Worm (Caenorhabditis elegans): ENCODE results near the gene F10G7.10.

The F10G7.10 gene

DNA sequence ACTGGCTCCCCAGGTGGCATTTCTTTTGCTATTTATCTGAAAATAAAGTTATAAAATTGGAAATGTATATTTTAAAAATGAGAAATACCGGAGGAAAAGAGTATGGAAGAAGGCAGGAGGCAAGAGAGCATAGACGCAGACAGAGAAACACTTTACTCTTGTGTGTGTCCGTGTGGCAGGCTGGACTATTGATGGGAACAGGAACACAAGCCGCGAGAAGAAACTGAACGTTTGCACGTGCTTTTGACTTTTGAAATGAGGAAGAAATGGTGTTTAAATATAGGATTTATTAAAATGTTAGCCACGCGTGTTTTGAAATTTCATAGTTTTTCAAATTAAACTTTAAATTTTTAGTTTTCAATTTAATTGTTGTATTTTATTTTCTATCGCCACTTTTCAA is at the start of gene F10G7.10:
Gene F10G7.10 (minus strand): TSS at position 145 of the 400 bp plus-strand sequence.
- peak; percentile 54 for TF ChIP-seq W03F9.2 (tag; optimal IDR thresholded peaks at IDR 0.05)
- no peak for TF ChIP-seq dao-5 (tag; optimal IDR thresholded peaks at IDR 0.05)
- TF ChIP-seq him-1 (tag; optimal IDR thresholded peaks at IDR 0.05): no peak

DNA sequence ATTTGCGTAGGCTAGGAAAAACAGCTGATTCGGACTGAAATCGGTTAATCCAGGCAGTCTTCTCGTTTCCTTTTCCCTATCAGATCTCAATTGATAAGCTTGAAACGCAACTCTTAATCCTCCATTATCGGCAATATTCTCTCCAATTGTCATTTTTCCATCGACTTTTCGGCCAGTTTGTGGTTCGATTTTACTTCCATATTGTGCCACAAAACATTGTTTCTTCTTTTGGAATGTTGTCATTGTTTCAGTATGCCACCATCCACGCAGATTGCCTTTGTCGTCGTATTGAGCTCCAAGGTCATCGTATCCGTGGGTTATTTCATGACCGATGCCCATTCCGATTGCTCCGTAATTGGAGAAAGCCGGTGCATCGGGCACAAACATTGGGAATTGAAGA is 49.7 kb upstream of the F10G7.10 start:
- TF ChIP-seq dao-5 (tag; optimal IDR thresholded peaks at IDR 0.05): no peak
- TF ChIP-seq him-1 (tag; optimal IDR thresholded peaks at IDR 0.05): no peak
- TF ChIP-seq W03F9.2 (tag; optimal IDR thresholded peaks at IDR 0.05): no peak

DNA sequence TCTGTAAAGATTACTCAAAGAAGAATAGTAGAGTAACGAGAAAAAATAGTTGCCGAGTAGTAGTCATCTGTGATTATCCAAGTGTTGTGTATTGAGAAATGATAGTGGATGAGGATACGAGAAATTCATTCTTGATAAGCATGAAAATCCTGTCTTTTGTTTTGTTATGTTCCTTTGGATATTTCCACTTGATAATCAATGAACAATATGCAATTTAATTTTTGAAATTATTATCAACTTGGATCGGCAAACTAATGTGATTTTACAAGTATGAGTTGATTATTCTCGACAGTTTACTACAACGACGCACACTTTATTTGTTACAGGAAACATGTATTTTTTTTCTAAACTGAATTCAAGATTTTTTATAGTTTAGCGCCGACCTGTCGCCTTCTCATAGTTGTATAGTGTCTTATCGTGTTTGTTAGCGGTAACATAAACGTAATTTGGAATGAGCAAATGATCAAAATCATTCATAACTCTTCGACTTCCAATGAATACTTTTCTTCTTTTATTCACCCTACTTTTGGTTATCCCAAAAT is 47.9 kb upstream of the F10G7.10 start, which contains the start of the genes F26G1.9 and F26G1.10:
Gene F26G1.9 (minus strand): TSS at position 101 of the 542 bp plus-strand sequence.
Gene F26G1.10 (plus strand): TSS at position 492 of the 542 bp plus-strand sequence.
- TF ChIP-seq him-1 (tag; optimal IDR thresholded peaks at IDR 0.05): no peak
- TF ChIP-seq dao-5 (tag; optimal IDR thresholded peaks at IDR 0.05): no peak
- no peak for TF ChIP-seq W03F9.2 (tag; optimal IDR thresholded peaks at IDR 0.05)

DNA sequence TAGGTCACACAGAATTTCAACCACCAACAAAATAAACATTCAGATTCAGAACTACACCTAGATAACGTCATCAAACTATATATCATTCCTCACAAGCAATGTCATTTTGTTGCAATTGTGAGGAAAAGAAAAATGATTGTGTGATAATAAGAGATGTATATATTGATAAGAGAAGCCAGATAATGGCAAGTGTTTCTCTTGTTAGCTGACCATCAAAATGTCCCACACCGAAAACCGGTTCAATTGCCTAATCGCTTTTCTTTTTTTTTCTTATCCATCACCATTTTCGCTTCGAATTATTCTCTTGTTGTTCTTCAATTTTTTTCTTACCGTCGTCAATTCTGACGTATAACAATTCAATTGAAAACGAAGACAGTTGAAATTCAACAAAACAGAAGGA is 46.4 kb upstream of the F10G7.10 start:
- TF ChIP-seq W03F9.2 (tag; optimal IDR thresholded peaks at IDR 0.05): no peak
- no peak for TF ChIP-seq him-1 (tag; optimal IDR thresholded peaks at IDR 0.05)

DNA sequence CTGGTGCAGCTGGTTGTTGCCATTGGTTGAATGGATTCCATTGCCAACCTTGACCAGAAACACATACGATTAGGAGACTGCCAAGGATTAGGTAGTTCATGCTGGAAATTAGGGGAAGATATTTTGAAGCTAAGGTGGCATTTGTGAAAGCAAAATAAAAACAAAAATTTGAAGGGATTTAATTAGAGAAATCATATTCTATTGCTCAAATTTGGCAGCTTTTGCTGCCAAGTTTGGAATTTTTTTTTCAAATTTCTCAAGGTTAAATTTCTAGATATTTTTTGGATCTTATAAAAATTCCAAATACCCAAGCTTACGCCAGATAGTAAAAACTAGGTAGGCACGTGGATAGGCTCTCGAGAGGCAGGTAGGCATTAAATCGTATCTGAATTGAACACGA is 45.2 kb upstream of the F10G7.10 start, which contains the start of gene F26G1.5:
Gene F26G1.5 (minus strand): TSS at position 101 of the 400 bp plus-strand sequence.
- TF ChIP-seq W03F9.2 (tag; optimal IDR thresholded peaks at IDR 0.05) (no peak), dao-5 (tag; optimal IDR thresholded peaks at IDR 0.05) (no peak), him-1 (tag; optimal IDR thresholded peaks at IDR 0.05) (no peak)

DNA sequence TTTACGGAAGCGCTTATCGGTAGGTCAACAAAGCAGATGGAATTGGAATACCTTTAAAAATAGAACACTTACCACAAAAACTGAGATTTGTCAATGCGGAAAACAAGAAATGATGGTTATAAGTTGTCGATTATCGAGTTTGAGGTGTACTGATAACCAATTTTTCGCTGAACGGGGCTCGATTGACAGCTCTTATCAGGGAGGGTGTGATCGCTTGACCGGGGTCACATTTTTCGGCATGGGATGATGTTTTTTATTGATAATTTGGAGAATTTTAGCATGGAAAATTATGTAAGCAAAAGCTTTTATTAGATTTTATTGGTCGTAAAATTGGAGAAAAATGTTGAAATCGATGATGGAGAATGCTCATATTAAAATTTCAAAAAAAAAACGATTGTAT is 43.8 kb upstream of the F10G7.10 start:
- no peak for TF ChIP-seq dao-5 (tag; optimal IDR thresholded peaks at IDR 0.05)
- no peak for TF ChIP-seq him-1 (tag; optimal IDR thresholded peaks at IDR 0.05)
- TF ChIP-seq W03F9.2 (tag; optimal IDR thresholded peaks at IDR 0.05): no peak

DNA sequence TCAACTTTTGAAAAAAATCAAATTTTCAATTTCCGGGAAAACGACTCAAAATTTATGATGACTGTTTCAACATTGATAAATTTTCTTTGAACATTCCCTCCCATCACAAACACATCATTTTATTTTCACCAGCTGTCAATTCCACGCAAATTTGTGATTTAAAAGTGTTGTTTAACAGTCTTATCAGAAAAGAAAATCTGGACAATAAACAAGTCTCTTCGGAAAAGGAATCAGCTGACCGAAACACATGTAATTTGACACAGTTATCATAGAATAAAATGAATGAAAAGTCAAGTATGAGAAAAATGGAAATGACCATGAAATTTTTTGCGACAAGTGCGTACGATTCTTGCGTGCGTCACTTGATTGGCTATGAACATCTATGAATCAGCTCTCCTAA is 43.0 kb upstream of the F10G7.10 start:
- TF ChIP-seq him-1 (tag; optimal IDR thresholded peaks at IDR 0.05) (no peak), dao-5 (tag; optimal IDR thresholded peaks at IDR 0.05) (no peak), W03F9.2 (tag; optimal IDR thresholded peaks at IDR 0.05) (no peak)

DNA sequence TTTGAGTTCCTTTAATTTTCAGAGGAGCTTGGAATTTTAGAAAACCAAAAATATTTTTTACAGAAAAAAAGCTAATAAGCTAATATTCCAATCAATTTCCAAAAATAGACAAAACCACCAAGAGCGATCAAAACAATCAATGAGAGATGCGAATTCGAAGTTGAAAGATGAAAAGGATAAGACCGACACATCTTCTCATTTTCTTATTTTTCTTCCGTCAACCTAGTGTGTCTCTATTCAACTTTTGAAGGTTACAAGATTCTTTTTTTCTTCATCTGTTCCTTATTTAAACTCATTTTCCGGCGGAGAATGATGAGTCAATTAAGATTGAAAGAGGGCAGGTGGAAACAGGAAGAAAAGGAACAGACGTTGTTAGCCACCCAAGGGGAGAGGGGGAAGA is 41.5 kb upstream of the F10G7.10 start:
- no peak for TF ChIP-seq W03F9.2 (tag; optimal IDR thresholded peaks at IDR 0.05)
- no peak for TF ChIP-seq dao-5 (tag; optimal IDR thresholded peaks at IDR 0.05)
- TF ChIP-seq him-1 (tag; optimal IDR thresholded peaks at IDR 0.05): no peak

DNA sequence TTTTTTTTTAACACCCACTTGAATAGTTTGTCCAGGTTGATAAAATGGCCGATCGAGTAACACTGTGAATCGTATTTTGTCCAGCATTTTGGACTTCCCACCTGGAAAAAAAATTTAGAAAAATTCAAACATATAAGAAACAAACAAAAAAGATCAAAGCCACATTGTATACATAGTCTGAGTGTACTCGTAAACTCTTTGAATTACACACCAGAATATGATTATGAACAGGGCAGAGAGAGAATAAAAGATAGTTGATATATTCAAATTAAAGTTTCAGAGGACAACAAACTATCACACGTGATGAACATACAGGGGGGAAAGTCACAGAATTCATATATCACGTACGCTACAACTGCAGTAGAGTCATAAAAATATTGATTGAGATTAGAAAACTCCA is 40.2 kb upstream of the F10G7.10 start, which contains the start of gene ttm-2:
Gene ttm-2 (minus strand): TSS at position 101 of the 400 bp plus-strand sequence.
- TF ChIP-seq dao-5 (tag; optimal IDR thresholded peaks at IDR 0.05) (no peak), W03F9.2 (tag; optimal IDR thresholded peaks at IDR 0.05) (no peak), him-1 (tag; optimal IDR thresholded peaks at IDR 0.05) (no peak)

DNA sequence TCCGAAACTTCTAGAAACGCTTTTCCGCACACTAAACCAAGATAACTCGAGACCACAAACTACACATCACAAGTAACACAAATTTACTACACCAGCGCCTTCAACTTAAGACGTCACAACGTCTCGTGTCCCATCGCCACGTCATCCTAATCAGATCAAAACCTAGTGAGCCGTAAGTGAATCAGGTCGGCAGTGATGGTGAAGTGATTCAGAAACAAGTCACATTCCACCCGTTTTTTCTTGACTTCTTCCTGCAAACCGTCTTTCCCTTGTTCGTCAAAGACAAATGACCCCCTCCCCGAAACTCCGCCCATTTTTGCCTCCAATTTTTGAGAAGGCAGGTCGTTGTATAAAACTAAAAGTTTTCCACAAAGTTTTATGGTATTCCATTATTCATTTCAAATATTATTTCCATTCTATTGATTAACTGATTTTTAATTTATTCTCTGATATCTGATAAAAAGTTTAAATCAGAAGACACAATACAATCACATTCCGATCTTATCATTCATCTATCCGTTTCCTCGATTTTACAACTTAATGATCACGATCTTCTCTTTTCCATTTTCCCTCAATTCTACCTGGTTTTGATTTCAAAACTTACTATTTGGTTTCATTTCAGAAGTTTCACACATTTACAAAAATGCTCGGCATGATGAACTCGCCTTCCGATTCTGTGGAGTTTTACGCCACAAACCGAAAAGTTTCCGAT is 36.7 kb upstream of the F10G7.10 start, which contains the start of gene F26G1.2:
Gene F26G1.2 (plus strand): TSS at position 508 of the 712 bp plus-strand sequence.
- TF ChIP-seq him-1 (tag; optimal IDR thresholded peaks at IDR 0.05): no peak
- TF ChIP-seq W03F9.2 (tag; optimal IDR thresholded peaks at IDR 0.05): no peak
- no peak for TF ChIP-seq dao-5 (tag; optimal IDR thresholded peaks at IDR 0.05)

DNA sequence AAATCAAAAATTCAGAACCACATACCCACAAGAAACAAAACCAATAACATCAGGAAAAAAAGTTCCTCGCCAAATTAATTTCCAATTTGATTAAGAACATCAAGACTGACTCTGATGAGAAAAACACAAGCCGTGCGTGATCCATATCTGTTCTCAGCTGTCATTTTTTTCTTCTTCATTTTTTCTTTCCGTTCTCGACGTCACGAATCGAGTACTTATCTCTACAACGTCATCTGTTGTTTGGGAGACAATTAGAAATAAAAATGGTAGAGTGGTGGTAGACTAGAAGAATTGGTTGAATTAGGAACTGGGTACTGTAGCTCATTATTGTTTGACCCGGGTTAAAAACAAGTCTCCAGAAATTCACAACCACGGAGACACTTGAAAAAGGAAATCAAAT is 35.0 kb upstream of the F10G7.10 start:
- TF ChIP-seq dao-5 (tag; optimal IDR thresholded peaks at IDR 0.05) (no peak), W03F9.2 (tag; optimal IDR thresholded peaks at IDR 0.05) (no peak), him-1 (tag; optimal IDR thresholded peaks at IDR 0.05) (no peak)

DNA sequence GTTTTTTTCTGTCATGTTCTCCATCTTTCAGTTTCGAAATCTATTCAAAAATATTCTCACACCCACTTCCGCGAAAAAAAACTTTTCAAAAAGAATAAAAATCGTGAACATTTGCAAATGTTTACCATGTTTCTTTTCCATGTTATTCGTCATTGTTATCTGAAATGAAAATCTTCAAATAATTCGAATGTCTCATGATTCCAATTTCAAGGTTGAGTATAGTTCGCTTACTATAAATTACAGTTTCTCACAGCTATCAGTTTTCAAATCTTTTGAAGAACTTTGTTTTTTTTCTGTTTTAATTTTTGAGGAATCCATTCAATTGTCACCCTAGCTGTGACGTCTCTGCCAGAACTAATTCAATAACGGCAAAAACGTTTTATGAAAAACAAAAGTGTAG is 33.8 kb upstream of the F10G7.10 start:
- TF ChIP-seq him-1 (tag; optimal IDR thresholded peaks at IDR 0.05) (no peak), W03F9.2 (tag; optimal IDR thresholded peaks at IDR 0.05) (no peak), dao-5 (tag; optimal IDR thresholded peaks at IDR 0.05) (no peak)

DNA sequence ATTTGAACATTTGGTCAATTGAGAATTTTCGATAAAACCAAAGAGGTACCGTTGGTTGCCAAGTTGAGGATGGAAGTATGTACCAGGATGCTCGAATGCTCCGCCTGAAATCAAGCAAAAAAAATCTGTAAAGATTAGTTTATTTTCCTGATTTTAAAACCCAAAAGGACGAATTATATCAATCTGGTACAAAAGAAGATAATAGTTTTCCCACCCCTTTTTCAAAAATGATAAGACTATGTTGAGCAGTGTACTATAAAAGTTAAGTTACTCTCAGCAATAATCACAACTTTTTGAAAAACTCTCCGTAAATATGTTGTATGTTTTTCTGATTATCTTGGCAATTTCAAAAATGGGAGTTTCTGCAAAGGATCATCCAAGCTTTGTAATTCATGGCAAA is 32.4 kb upstream of the F10G7.10 start, which contains the start of gene F26G1.3:
Gene F26G1.3 (plus strand): TSS at position 301 of the 400 bp plus-strand sequence.
- TF ChIP-seq dao-5 (tag; optimal IDR thresholded peaks at IDR 0.05) (no peak), him-1 (tag; optimal IDR thresholded peaks at IDR 0.05) (no peak), W03F9.2 (tag; optimal IDR thresholded peaks at IDR 0.05) (no peak)

DNA sequence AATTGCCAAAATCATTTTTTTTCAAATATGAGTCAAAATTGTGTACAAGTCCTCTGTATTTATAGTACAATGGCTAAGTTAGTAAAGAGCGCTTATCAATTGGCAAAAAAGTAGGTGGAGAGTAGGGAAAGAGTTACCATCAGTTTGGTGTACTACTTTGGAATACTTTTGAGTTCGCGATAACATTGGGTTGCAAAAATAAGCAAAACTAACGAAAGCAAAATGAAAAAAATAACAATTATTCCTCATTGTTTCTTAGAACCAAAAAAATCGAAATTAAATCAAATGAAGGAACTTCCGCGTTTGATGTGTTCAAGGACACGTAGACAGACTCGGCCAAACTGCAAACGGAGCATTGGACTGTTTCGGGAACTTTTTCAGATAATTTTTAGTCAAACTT is 30.7 kb upstream of the F10G7.10 start, which contains the start of gene C27D9.2:
Gene C27D9.2 (minus strand): TSS at position 101 of the 400 bp plus-strand sequence.
- no peak for TF ChIP-seq W03F9.2 (tag; optimal IDR thresholded peaks at IDR 0.05)
- no peak for TF ChIP-seq dao-5 (tag; optimal IDR thresholded peaks at IDR 0.05)
- no peak for TF ChIP-seq him-1 (tag; optimal IDR thresholded peaks at IDR 0.05)
